Fruit fly (Drosophila melanogaster) whole organism, wandering third instar larva: ENCODE data around the gene TfAP-2.

Experiments used
- Jra ChIP-seq: sonication (Bioruptor generic); optimal IDR thresholded peaks from 2 replicates; lab custom pipeline; 2016; ENCODE audit warnings: missing biosample characterization, missing genetic modification characterization
- brk ChIP-seq: fragments of 200-800 bp; sonication (Bioruptor generic); optimal IDR thresholded peaks from 2 replicates; lab custom pipeline; 2016; ENCODE audit warnings: missing biosample characterization, mild to moderate bottlenecking, missing genetic modification characterization

DNA sequence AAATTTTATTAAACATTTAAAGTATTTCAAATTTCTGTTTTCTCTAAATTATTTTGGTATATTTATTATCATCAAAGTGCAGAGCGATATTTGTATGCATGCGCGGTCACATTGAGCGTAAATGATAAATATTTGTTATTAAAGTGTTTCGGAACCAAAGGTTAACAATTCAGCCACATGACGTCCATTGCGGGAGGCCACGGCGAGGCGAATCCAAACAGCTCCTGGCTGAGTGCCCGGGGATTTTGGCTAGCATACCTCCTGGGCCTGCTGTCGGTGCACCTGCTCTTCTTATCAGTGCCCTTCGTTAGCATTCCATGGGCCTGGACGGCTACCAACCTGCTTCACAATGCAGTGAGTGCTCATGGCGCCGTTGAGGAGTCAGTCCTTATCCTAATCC, 48.6 kb downstream of the TfAP-2 start, which contains the start of gene ORMDL:
- TF ChIP-seq Jra (GFP tag; lab: Kevin White, UChicago) (no peak), brk (GFP tag; lab: Kevin White, UChicago) (no peak)
